Fruit fly (Drosophila melanogaster) whole organism, adult: ENCODE measurements around the gene CG42369.

Experiments
- Hr96 ChIP-seq: fragments of 200-800 bp; sonication (Bioruptor generic); optimal IDR thresholded peaks from 2 replicates; lab custom pipeline; 2016; ENCODE audit warnings: missing biosample characterization, missing genetic modification characterization
- pad ChIP-seq: fragments of 200-800 bp; sonication (Bioruptor generic); optimal IDR thresholded peaks from 3 replicates; lab custom pipeline; 2017; ENCODE audit warnings: missing biosample characterization, missing genetic modification characterization, mild to moderate bottlenecking, moderate library complexity, missing genetic modification reagents
- tj ChIP-seq: fragments of 200-800 bp; sonication (Bioruptor generic); optimal IDR thresholded peaks from 3 replicates; lab custom pipeline; 2017; ENCODE audit warnings: missing biosample characterization, mild to moderate bottlenecking, missing genetic modification characterization, moderate library complexity
- toe ChIP-seq: fragments of 200-800 bp; sonication (Bioruptor generic); optimal IDR thresholded peaks from 2 replicates; lab custom pipeline; 2016; ENCODE audit warnings: missing biosample characterization, missing genetic modification characterization

DNA sequence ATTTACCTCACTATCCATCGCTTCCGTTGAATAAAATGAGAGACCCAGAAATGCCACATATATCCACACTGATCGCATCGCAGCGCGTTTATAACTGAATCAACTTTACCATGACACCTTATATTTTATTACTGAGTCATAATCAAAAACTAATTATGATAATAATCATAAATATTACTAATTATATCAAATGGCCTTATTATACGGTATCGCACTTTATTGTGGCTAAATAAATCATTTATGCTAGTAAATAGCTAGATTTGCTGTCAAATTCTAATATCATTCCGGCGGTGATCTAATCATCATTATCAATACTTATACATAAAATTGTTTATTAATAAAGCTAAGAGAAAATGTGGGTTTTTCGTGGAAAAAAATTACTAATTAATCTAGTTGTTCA, 38.8 kb downstream of the CG42369 start, which contains the start of gene CG9500:
- no peak for TF ChIP-seq Hr96
- TF ChIP-seq pad (GFP tag; lab: Kevin White, UChicago) = no peak
- TF ChIP-seq toe (GFP tag; lab: Kevin White, UChicago) = no peak
- no peak for TF ChIP-seq tj
